Worm (Caenorhabditis elegans) whole organism, mixed stage, embryonic: ENCODE results near the gene tag-151.

Source experiments
- ces-1 ChIP-seq: fragments of 150-350 bp; optimal IDR thresholded peaks from 2 replicates; lab custom pipeline; 2014; ENCODE audit warnings: missing biosample characterization, missing genetic modification reagents, missing genetic modification characterization
- drap-1 ChIP-seq: fragments of 200-800 bp; sonication (Bioruptor generic); optimal IDR thresholded peaks from 3 replicates; lab custom pipeline; 2018; ENCODE audit warnings: mild to moderate bottlenecking, missing genetic modification characterization, missing compliant biosample characterization
- elt-1 ChIP-seq: sonication (generic microtip); optimal IDR thresholded peaks from 2 replicates; lab custom pipeline; 2017; ENCODE audit warnings: missing genetic modification characterization, mild to moderate bottlenecking, missing compliant biosample characterization, antibody characterized with exemption, moderate library complexity, borderline replicate concordance; ENCODE audit not compliant: insufficient read depth
- lin-13 ChIP-seq: fragments of 150-350 bp; optimal IDR thresholded peaks from 2 replicates; lab custom pipeline; 2014; ENCODE audit warnings: missing biosample characterization, missing genetic modification characterization
- lsy-2 ChIP-seq: fragments of 150-350 bp; optimal IDR thresholded peaks from 2 replicates; lab custom pipeline; 2014; ENCODE audit warnings: missing biosample characterization, missing genetic modification characterization
- nhr-12 ChIP-seq: fragments of 150-350 bp; optimal IDR thresholded peaks from 2 replicates; lab custom pipeline; 2014; ENCODE audit warnings: missing biosample characterization, missing genetic modification characterization
- nhr-237 ChIP-seq: fragments of 150-350 bp; optimal IDR thresholded peaks from 2 replicates; lab custom pipeline; 2014; ENCODE audit warnings: missing biosample characterization, missing genetic modification characterization
- nhr-76 ChIP-seq: sonication (generic microtip); optimal IDR thresholded peaks from 2 replicates; lab custom pipeline; 2017; ENCODE audit warnings: missing biosample characterization, missing genetic modification characterization
- pha-4 ChIP-seq: fragments of 150-350 bp; optimal IDR thresholded peaks from 2 replicates; lab custom pipeline; 2018; ENCODE audit warnings: missing biosample characterization, missing genetic modification reagents, missing genetic modification characterization
- snpc-4 ChIP-seq: fragments of 150-350 bp; optimal IDR thresholded peaks from 2 replicates; lab custom pipeline; 2014; ENCODE audit warnings: missing biosample characterization, missing genetic modification characterization
- sptf-1 ChIP-seq: sonication (generic microtip); optimal IDR thresholded peaks from 2 replicates; lab custom pipeline; 2017; ENCODE audit warnings: mild to moderate bottlenecking, missing genetic modification characterization, moderate library complexity, missing compliant biosample characterization
- unc-39 ChIP-seq: fragments of 150-350 bp; optimal IDR thresholded peaks from 2 replicates; lab custom pipeline; 2014; ENCODE audit warnings: missing biosample characterization, missing genetic modification characterization
- unc-62 ChIP-seq: fragments of 150-350 bp; optimal IDR thresholded peaks from 2 replicates; lab custom pipeline; 2014; ENCODE audit warnings: missing biosample characterization, missing genetic modification reagents, missing genetic modification characterization

- TF ChIP-seq unc-39 (tag; lab: Kevin White, UChicago) (no peak), lsy-2 (tag; lab: Kevin White, UChicago) (no peak), unc-62 (GFP tag; lab: Kevin White, UChicago) (no peak), nhr-237 (tag; lab: Kevin White, UChicago) (no peak), elt-1 (no peak), ces-1 (GFP tag; lab: Kevin White, UChicago) (no peak), sptf-1 (tag; lab: Kevin White, UChicago) (no peak), pha-4 (tag; lab: Kevin White, UChicago) (no peak), nhr-76 (tag; lab: Kevin White, UChicago) (no peak), nhr-12 (tag; lab: Kevin White, UChicago) (no peak), lin-13 (tag; lab: Kevin White, UChicago) (no peak), snpc-4 (tag; lab: Kevin White, UChicago) (no peak), drap-1 (GFP tag; lab: Kevin White, UChicago) (no peak)
Observed at ce11 chrII:4677916-4678315, 32.2 kb upstream of the tag-151 start, which contains the start of gene T05A7.1.
